Worm (Caenorhabditis elegans): Measurements from ENCODE around the gene M6.11.
A peak's percentile ranks its signal among the peaks of the same experiment; 100 is the strongest.

The M6.11 gene

ce11 chrX:593245-593733, 48.1 kb downstream of the M6.11 start (continued):
- peak; percentile 90 for TF ChIP-seq tbx-2 (tag; optimal IDR thresholded peaks at IDR 0.05)
- no peak for TF ChIP-seq nhr-84 (tag; optimal IDR thresholded peaks at IDR 0.05)
- TF ChIP-seq nhr-20 (tag; optimal IDR thresholded peaks at IDR 0.05), result peak; percentile 87
- no peak for TF ChIP-seq unc-98 (GFP tag; IDR thresholded peaks at IDR 0.05)
- no peak for TF ChIP-seq efl-3 (GFP tag; optimal IDR thresholded peaks at IDR 0.05)
- TF ChIP-seq xbp-1 (tag; optimal IDR thresholded peaks at IDR 0.05), result peak; percentile 77
- no peak for TF ChIP-seq nhr-11 (tag; optimal IDR thresholded peaks at IDR 0.05)
- peak; percentile 79 for TF ChIP-seq dsc-1 (tag; optimal IDR thresholded peaks at IDR 0.05)
- TF ChIP-seq ceh-8 (GFP tag; optimal IDR thresholded peaks at IDR 0.05), result peak; percentile 16
- peak; percentile 58 to 70 for TF ChIP-seq lin-35 (GFP tag; optimal IDR thresholded peaks at IDR 0.05)
- TF ChIP-seq hlh-17 (GFP tag; optimal IDR thresholded peaks at IDR 0.05; ENCODE audit: borderline replicate concordance), result no peak
- TF ChIP-seq mep-1 (tag; optimal IDR thresholded peaks at IDR 0.05), result peak; percentile 65

- peak; percentile 97 for TF ChIP-seq skn-1 (tag; optimal IDR thresholded peaks at IDR 0.05)
- TF ChIP-seq pag-3 (tag; optimal IDR thresholded peaks at IDR 0.05; ENCODE audit: borderline replicate concordance, insufficient read depth), result no peak
- peak; percentile 40 for TF ChIP-seq nhr-85 (tag)
- TF ChIP-seq efl-1 (optimal IDR thresholded peaks at IDR 0.05), result no peak
- TF ChIP-seq efl-1 (GFP tag; optimal IDR thresholded peaks at IDR 0.05 in 1 of 2), result peak in 1 of 2 experiments; percentile 19
These were observed 50.3 kb downstream of the M6.11 start for ce11 chrX:591056-591455.

Data from whole organism, L1 larva.